Fruit fly (Drosophila melanogaster) Kc167 (cell line): ENCODE measurements around the gene CG31103.

Experiments
- h ChIP-seq: fragments of >200 bp; optimal IDR thresholded peaks from 3 replicates; lab custom pipeline; 2018; ENCODE audit warnings: missing external identifiers
- insv ChIP-seq: fragments of >200 bp; optimal IDR thresholded peaks from 3 replicates; lab custom pipeline; 2018; ENCODE audit warnings: missing external identifiers
- psq ChIP-seq: fragments of >200 bp; optimal IDR thresholded peaks from 2 replicates; lab custom pipeline; 2017; ENCODE audit warnings: missing external identifiers

- no peak for TF ChIP-seq psq
- no peak for TF ChIP-seq h (lab: Kevin White, UChicago)
- TF ChIP-seq insv (lab: Kevin White, UChicago) = no peak
Measured at dm6 chr3R:25188990-25189389, 30.1 kb upstream of the CG31103 start.
